Worm (Caenorhabditis elegans): ENCODE measurements around the gene F14H12.8.

DNA sequence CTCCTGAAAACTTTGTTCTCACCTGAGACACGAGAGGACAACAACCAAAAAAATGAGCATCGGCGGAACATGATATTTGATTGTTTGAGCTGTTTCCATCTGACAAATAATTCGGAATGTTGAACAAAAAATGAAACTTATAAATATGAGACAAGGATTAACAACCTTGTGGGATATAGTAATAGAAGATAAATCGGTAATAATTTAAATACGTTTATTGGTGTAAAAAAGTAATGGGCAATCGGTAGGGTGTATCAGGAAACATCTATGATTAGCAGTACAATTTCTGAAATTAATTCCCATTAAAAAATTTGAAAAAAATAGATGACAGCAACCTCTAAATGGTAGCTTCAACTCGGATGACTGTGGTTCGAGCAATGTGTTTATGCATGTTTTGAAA lies 2.6 kb upstream of the F14H12.8 start, which contains the start of gene R160.10:
- TF ChIP-seq elt-3 (tag; optimal IDR thresholded peaks at IDR 0.05) (no peak), mls-2 (tag; optimal IDR thresholded peaks at IDR 0.05) (no peak), nhr-12 (tag; optimal IDR thresholded peaks at IDR 0.05) (no peak), lsy-2 (tag; optimal IDR thresholded peaks at IDR 0.05) (no peak), ces-1 (GFP tag; optimal IDR thresholded peaks at IDR 0.05) (no peak), mab-5 (tag; optimal IDR thresholded peaks at IDR 0.05) (no peak), pha-4 (tag; optimal IDR thresholded peaks at IDR 0.05) (no peak), nhr-76 (tag; optimal IDR thresholded peaks at IDR 0.05) (no peak), mep-1 (tag; optimal IDR thresholded peaks at IDR 0.05) (no peak)
